Worm (Caenorhabditis elegans) whole organism, L4 larva: ENCODE results near the gene hum-6.
A peak's percentile ranks its signal among the peaks of the same experiment; 100 is the strongest.

Experiments
- D1046.2 ChIP-seq: fragments of 200-800 bp; sonication (Bioruptor generic); IDR thresholded peaks from 2 replicates; pipeline ENCODE4 v1.3.6; 2022; ENCODE audit warnings: missing genetic modification characterization, missing compliant biosample characterization
- F26F4.8 ChIP-seq: fragments of 200-800 bp; sonication (Bioruptor generic); conservative IDR thresholded peaks from 2 replicates; pipeline ENCODE4 v1.3.6; 2022; ENCODE audit warnings: missing genetic modification characterization, missing compliant biosample characterization
- Y48G9A.11 ChIP-seq: fragments of 200-800 bp; sonication (Bioruptor generic); IDR thresholded peaks from 2 replicates; pipeline ENCODE4 v1.3.6; 2022; ENCODE audit warnings: missing genetic modification reagents, missing genetic modification characterization, missing compliant biosample characterization
- aha-1 ChIP-seq: fragments of 150-350 bp; peaks from one replicate; lab custom pipeline; 2014; ENCODE audit warnings: missing biosample characterization, missing genetic modification characterization
- ama-1 ChIP-seq: fragments of 150-350 bp; optimal IDR thresholded peaks from 2 replicates; lab custom pipeline; 2014; ENCODE audit warnings: inconsistent platforms, mixed read lengths
- arid-1 ChIP-seq: fragments of 200-800 bp; sonication (Bioruptor generic); conservative IDR thresholded peaks from 2 replicates; pipeline ENCODE4 v1.3.6; 2022; ENCODE audit warnings: missing genetic modification reagents, missing genetic modification characterization, missing compliant biosample characterization
- ceh-20 ChIP-seq: fragments of 200-800 bp; sonication (Bioruptor generic); IDR thresholded peaks from 2 replicates; pipeline ENCODE4 v1.3.6; 2022; ENCODE audit warnings: missing genetic modification reagents, missing genetic modification characterization, missing compliant biosample characterization
- ceh-32 ChIP-seq: sonication (generic microtip); optimal IDR thresholded peaks from 2 replicates; lab custom pipeline; 2016; ENCODE audit warnings: mild to moderate bottlenecking, missing genetic modification characterization, missing compliant biosample characterization; ENCODE audit not compliant: poor library complexity
- ceh-44 ChIP-seq: fragments of 200-800 bp; sonication (Bioruptor generic); IDR thresholded peaks from 2 replicates; pipeline ENCODE4 v1.3.6; 2022; ENCODE audit warnings: missing genetic modification reagents, missing genetic modification characterization, missing compliant biosample characterization
- ctbp-1 ChIP-seq: fragments of 200-800 bp; sonication (Bioruptor generic); IDR thresholded peaks from 2 replicates; pipeline ENCODE4 v1.3.6; 2022; ENCODE audit warnings: missing genetic modification reagents, missing genetic modification characterization, missing compliant biosample characterization
- daf-16 ChIP-seq, 3 experiments: sonication (generic microtip); optimal IDR thresholded peaks; 2 replicates each; lab custom pipeline; 2016 to 2017; ENCODE audit warnings: missing genetic modification characterization in 3 of 3, missing genetic modification reagents in 3 of 3, mild to moderate bottlenecking in 2 of 3, missing compliant biosample characterization in 2 of 3, missing biosample characterization in 1 of 3, moderate library complexity in 1 of 3
- dmd-6 ChIP-seq: fragments of 200-800 bp; sonication (Bioruptor generic); IDR thresholded peaks from 2 replicates; pipeline ENCODE4 v1.3.6; 2022; ENCODE audit warnings: missing genetic modification reagents, missing genetic modification characterization, missing compliant biosample characterization
- dmd-9 ChIP-seq: fragments of 200-800 bp; sonication (Bioruptor generic); IDR thresholded peaks from 2 replicates; pipeline ENCODE4 v1.3.6; 2022; ENCODE audit warnings: missing genetic modification reagents, missing genetic modification characterization, missing compliant biosample characterization
- dpl-1 ChIP-seq: fragments of 150-350 bp; optimal IDR thresholded peaks from 2 replicates; lab custom pipeline; 2014; ENCODE audit warnings: missing biosample characterization, missing genetic modification reagents, missing genetic modification characterization
- duxl-1 ChIP-seq: sonication (generic microtip); optimal IDR thresholded peaks from 2 replicates; lab custom pipeline; 2016; ENCODE audit warnings: mild to moderate bottlenecking, missing genetic modification characterization, moderate library complexity, missing compliant biosample characterization; ENCODE audit not compliant: poor library complexity
- egl-27 ChIP-seq: sonication (generic microtip); optimal IDR thresholded peaks from 3 replicates; lab custom pipeline; 2017; ENCODE audit warnings: missing biosample characterization, missing genetic modification reagents, missing genetic modification characterization
- egl-43 ChIP-seq: fragments of 200-800 bp; sonication (Bioruptor generic); IDR thresholded peaks from 2 replicates; pipeline ENCODE4 v1.3.6; 2022; ENCODE audit warnings: missing genetic modification reagents, missing genetic modification characterization, missing compliant biosample characterization
- fkh-10 ChIP-seq: fragments of 150-350 bp; optimal IDR thresholded peaks from 2 replicates; lab custom pipeline; 2014; ENCODE audit warnings: missing biosample characterization, missing genetic modification reagents, missing genetic modification characterization
- hif-1 ChIP-seq, 2 experiments: sonication (generic microtip); optimal IDR thresholded peaks; 2 replicates each; lab custom pipeline; 2016 to 2017; ENCODE audit warnings: missing compliant biosample characterization in 2 of 2, missing genetic modification characterization in 2 of 2, missing genetic modification reagents in 2 of 2, missing genotype in 2 of 2, mild to moderate bottlenecking in 1 of 2
- hlh-11 ChIP-seq: fragments of 200-800 bp; sonication (Bioruptor generic); optimal IDR thresholded peaks from 2 replicates; lab custom pipeline; 2018; ENCODE audit warnings: mild to moderate bottlenecking, missing genetic modification characterization, missing compliant biosample characterization
- hlh-30 ChIP-seq: sonication (generic microtip); optimal IDR thresholded peaks from 2 replicates; lab custom pipeline; 2017; ENCODE audit warnings: antibody characterized with exemption, mild to moderate bottlenecking, missing genetic modification characterization, missing compliant biosample characterization; ENCODE audit not compliant: insufficient read depth
- hmg-1.1 ChIP-seq: fragments of 200-800 bp; sonication (Bioruptor generic); IDR thresholded peaks from 2 replicates; pipeline ENCODE4 v1.3.6; 2022; ENCODE audit warnings: missing genetic modification reagents, missing genetic modification characterization, missing compliant biosample characterization
- lin-13 ChIP-seq: fragments of 150-350 bp; optimal IDR thresholded peaks from 2 replicates; lab custom pipeline; 2014; ENCODE audit warnings: missing biosample characterization, missing genetic modification reagents, missing genetic modification characterization
- lin-15B ChIP-seq: fragments of 150-350 bp; sonication (generic microtip); optimal IDR thresholded peaks from 3 replicates; lab custom pipeline; 2014; ENCODE audit warnings: missing biosample characterization, missing genetic modification characterization
- lin-38 ChIP-seq: fragments of 200-800 bp; sonication (Bioruptor generic); IDR thresholded peaks from 2 replicates; pipeline ENCODE4 v1.3.6; 2022; ENCODE audit warnings: missing genetic modification reagents, missing genetic modification characterization, missing compliant biosample characterization
- lir-3 ChIP-seq: sonication (generic microtip); optimal IDR thresholded peaks from 2 replicates; lab custom pipeline; 2016; ENCODE audit warnings: mild to moderate bottlenecking, missing genetic modification characterization, missing compliant biosample characterization
- lsy-2 ChIP-seq, 2 experiments: fragments of 150-350 bp in 1 of 2; sonication (generic microtip) in 1 of 2; optimal IDR thresholded peaks; 2 replicates each; lab custom pipeline; 2014 to 2017; ENCODE audit warnings: missing biosample characterization in 2 of 2, missing genetic modification characterization in 2 of 2
- madf-5 ChIP-seq, 2 experiments: fragments of 200-800 bp; sonication (Bioruptor generic); IDR thresholded peaks; 2 replicates each; pipeline ENCODE4 v1.3.6; 2022; ENCODE audit warnings: missing compliant biosample characterization in 2 of 2, missing genetic modification characterization in 2 of 2
- mdl-1 ChIP-seq, 2 experiments: fragments of 150-350 bp in 1 of 2; sonication (generic microtip) in 1 of 2; optimal IDR thresholded peaks; 2 replicates each; lab custom pipeline; 2014 to 2017; ENCODE audit warnings: missing biosample characterization in 2 of 2, missing genetic modification characterization in 2 of 2
- mdt-29 ChIP-seq: fragments of 200-800 bp; sonication (Bioruptor generic); IDR thresholded peaks from 2 replicates; pipeline ENCODE4 v1.3.6; 2022; ENCODE audit warnings: missing genetic modification reagents, missing genetic modification characterization, missing compliant biosample characterization
- mep-1 ChIP-seq: fragments of 150-350 bp; sonication (generic microtip); optimal IDR thresholded peaks from 3 replicates; lab custom pipeline; 2014; ENCODE audit warnings: missing biosample characterization, missing genetic modification characterization
- mes-2 ChIP-seq: sonication (generic microtip); optimal IDR thresholded peaks from 2 replicates; lab custom pipeline; 2016; ENCODE audit warnings: missing genotype, mild to moderate bottlenecking, missing genetic modification characterization, missing compliant biosample characterization; ENCODE audit not compliant: poor library complexity, severe bottlenecking
- mxl-3 ChIP-seq: fragments of 200-800 bp; sonication (Bioruptor generic); optimal IDR thresholded peaks from 2 replicates; lab custom pipeline; 2018; ENCODE audit warnings: mild to moderate bottlenecking, missing genetic modification characterization, missing compliant biosample characterization
- nhr-102 ChIP-seq: sonication (generic microtip); optimal IDR thresholded peaks from 2 replicates; lab custom pipeline; 2016; ENCODE audit warnings: mild to moderate bottlenecking, missing genetic modification characterization, moderate library complexity, missing compliant biosample characterization
- nhr-77 ChIP-seq: fragments of 150-350 bp; optimal IDR thresholded peaks from 2 replicates; lab custom pipeline; 2014; ENCODE audit warnings: missing biosample characterization, missing genetic modification characterization
- php-3 ChIP-seq: fragments of 200-800 bp; sonication (Bioruptor generic); IDR thresholded peaks from 2 replicates; pipeline ENCODE4 v1.3.6; 2022; ENCODE audit warnings: missing genetic modification reagents, missing genetic modification characterization, missing compliant biosample characterization
- saeg-2 ChIP-seq: fragments of 200-800 bp; sonication (Bioruptor generic); IDR thresholded peaks from 2 replicates; pipeline ENCODE4 v1.3.6; 2022; ENCODE audit warnings: missing genetic modification reagents, missing genetic modification characterization, missing compliant biosample characterization
- sdz-12 ChIP-seq: fragments of 200-800 bp; sonication (Bioruptor generic); optimal IDR thresholded peaks from 2 replicates; lab custom pipeline; 2018; ENCODE audit warnings: mild to moderate bottlenecking, missing genetic modification characterization, missing compliant biosample characterization
- set-16 ChIP-seq: fragments of 200-800 bp; sonication (Bioruptor generic); IDR thresholded peaks from 2 replicates; pipeline ENCODE4 v1.3.6; 2022; ENCODE audit warnings: missing genetic modification reagents, missing genetic modification characterization, missing compliant biosample characterization
- snpc-1.2 ChIP-seq: fragments of 200-800 bp; sonication (Bioruptor generic); IDR thresholded peaks from 2 replicates; pipeline ENCODE4 v1.3.6; 2022; ENCODE audit warnings: missing genetic modification reagents, missing genetic modification characterization, missing compliant biosample characterization
- tra-1 ChIP-seq: fragments of 200-800 bp; sonication (Bioruptor generic); IDR thresholded peaks from 2 replicates; pipeline ENCODE4 v1.3.6; 2022; ENCODE audit warnings: missing genetic modification reagents, missing genetic modification characterization, missing compliant biosample characterization
- unc-62 ChIP-seq, 3 experiments: fragments of 150-350 bp in 1 of 3; sonication (generic microtip); optimal IDR thresholded peaks in 2 of 3; peaks in 1 of 3; 1 replicate in 1 of 3; 2 replicates in 2 of 3; lab custom pipeline; 2014 to 2017; ENCODE audit warnings: missing biosample characterization in 3 of 3, missing genetic modification characterization in 3 of 3, missing genetic modification reagents in 3 of 3, missing genotype in 1 of 3
- vab-7 ChIP-seq: fragments of 200-800 bp; sonication (Bioruptor generic); IDR thresholded peaks from 2 replicates; pipeline ENCODE4 v1.3.6; 2022; ENCODE audit warnings: missing genetic modification reagents, missing genetic modification characterization, missing compliant biosample characterization
- zag-1 ChIP-seq: fragments of 150-350 bp; optimal IDR thresholded peaks from 2 replicates; lab custom pipeline; 2014; ENCODE audit warnings: missing biosample characterization, missing genetic modification characterization
- zfp-2 ChIP-seq: sonication (generic microtip); optimal IDR thresholded peaks from 2 replicates; lab custom pipeline; 2016; ENCODE audit warnings: mild to moderate bottlenecking, missing genetic modification characterization, missing compliant biosample characterization
- zfp-3 ChIP-seq: fragments of 200-800 bp; sonication (Bioruptor generic); conservative IDR thresholded peaks from 2 replicates; pipeline ENCODE4 v1.3.6; 2022; ENCODE audit warnings: missing genetic modification reagents, missing genetic modification characterization, missing compliant biosample characterization

hum-6 gene

ce11 chrX:2321758-2322157 is 18.9 kb downstream of the hum-6 start:
- peak; percentile 51 for TF ChIP-seq aha-1
- peak; percentile 67 for TF ChIP-seq hlh-11 (tag; lab: Kevin White, UChicago)
- TF ChIP-seq ceh-32, result no peak
- TF ChIP-seq hmg-1.1, result peak; percentile 47
- TF ChIP-seq php-3, result no peak
- TF ChIP-seq dmd-9 (GFP tag; lab: Robert Waterston, UW), result 0 out of 2 replicates have a peak, but pooled peaks have one; percentile 21
- TF ChIP-seq ceh-44 (GFP tag; lab: Robert Waterston, UW), result no peak
- peak; percentile 59 for TF ChIP-seq set-16 (GFP tag; lab: Robert Waterston, UW)
- TF ChIP-seq mxl-3, result peak; percentile 84
- TF ChIP-seq zfp-3 (GFP tag; lab: Robert Waterston, UW), result no peak
- no peak for TF ChIP-seq lir-3
- peak in 1 of 2 experiments; percentile 24 for TF ChIP-seq unc-62 (GFP tag; optimal IDR thresholded peaks at IDR 0.05 in 1 of 2; lab: Kevin White, UChicago)
- no peak for TF ChIP-seq unc-62 (tag; optimal IDR thresholded peaks at IDR 0.05; lab: Kevin White, UChicago)
- TF ChIP-seq Y48G9A.11 (GFP tag; lab: Robert Waterston, UW), result no peak
- peak; percentile 42; the same call in 1 of the 2 replicates for TF ChIP-seq dmd-6
- no peak for TF ChIP-seq lin-13 (GFP tag; lab: Kevin White, UChicago)
- peak; percentile 11 for TF ChIP-seq mes-2 (tag; lab: Kevin White, UChicago)
- peak in 1 of 2 experiments; percentile 7 for TF ChIP-seq daf-16 (GFP tag; optimal IDR thresholded peaks at IDR 0.05; lab: Kevin White, UChicago)
- no peak for TF ChIP-seq daf-16 (tag; optimal IDR thresholded peaks at IDR 0.05; lab: Kevin White, UChicago)
- TF ChIP-seq hlh-30 (tag; lab: Kevin White, UChicago), result peak; percentile 49
- no peak for TF ChIP-seq F26F4.8 (GFP tag; lab: Robert Waterston, UW)
- no peak for TF ChIP-seq nhr-77 (tag; lab: Kevin White, UChicago)
- TF ChIP-seq madf-5 (GFP tag; IDR thresholded peaks at IDR 0.05; lab: Robert Waterston, UW), result no peak
- no peak for TF ChIP-seq saeg-2 (GFP tag; lab: Robert Waterston, UW)
- TF ChIP-seq ctbp-1 (GFP tag; lab: Robert Waterston, UW), result 0 out of 2 replicates have a peak, but pooled peaks have one; percentile 13
- TF ChIP-seq fkh-10 (GFP tag; lab: Kevin White, UChicago), result no peak
- 0 out of 2 replicates have a peak, but pooled peaks have one; percentile 49 for TF ChIP-seq ceh-20 (GFP tag; lab: Robert Waterston, UW)
- peak in 1 of 2 experiments; percentile 34 for TF ChIP-seq hif-1 (tag; optimal IDR thresholded peaks at IDR 0.05; lab: Kevin White, UChicago)
- no peak for TF ChIP-seq dpl-1
- TF ChIP-seq tra-1 (GFP tag; lab: Robert Waterston, UW), result 0 out of 2 replicates have a peak, but pooled peaks have one; percentile 41
- TF ChIP-seq duxl-1 (tag; lab: Kevin White, UChicago), result no peak
- TF ChIP-seq mdl-1 (tag; optimal IDR thresholded peaks at IDR 0.05; lab: Kevin White, UChicago), result peak in 1 of 2 experiments; percentile 35
- TF ChIP-seq, all 104 proteins: peak for 16

ce11 chrX:2328873-2329272 is 26.0 kb downstream of the hum-6 start:
- no peak for TF ChIP-seq egl-43
- TF ChIP-seq zfp-2 (tag; lab: Kevin White, UChicago), result no peak
- peak; percentile 79; the same call in 1 of the 2 replicates for TF ChIP-seq snpc-1.2 (GFP tag; lab: Robert Waterston, UW)
- 0 out of 2 replicates have a peak, but pooled peaks have one; percentile 8 for TF ChIP-seq vab-7
- TF ChIP-seq nhr-102 (tag; lab: Kevin White, UChicago), result peak; percentile 66
- peak in 1 of 2 experiments; percentile 53 for TF ChIP-seq daf-16 (GFP tag; optimal IDR thresholded peaks at IDR 0.05; lab: Kevin White, UChicago)
- TF ChIP-seq daf-16 (tag; optimal IDR thresholded peaks at IDR 0.05; lab: Kevin White, UChicago), result peak; percentile 51
- peak; percentile 56; the same call in 1 of the 2 replicates for TF ChIP-seq mdt-29
- no peak for TF ChIP-seq fkh-10 (GFP tag; lab: Kevin White, UChicago)
- TF ChIP-seq duxl-1 (tag; lab: Kevin White, UChicago), result peak; percentile 8
- TF ChIP-seq zag-1 (tag; lab: Kevin White, UChicago), result no peak
- peak; percentile 39 for TF ChIP-seq lin-38
- no peak for TF ChIP-seq D1046.2 (GFP tag; lab: Robert Waterston, UW)
- peak; percentile 67 for TF ChIP-seq mes-2 (tag; lab: Kevin White, UChicago)
- peak; percentile 85 for TF ChIP-seq ama-1 (lab: Kevin White, UChicago)
- TF ChIP-seq unc-62 (GFP tag; optimal IDR thresholded peaks at IDR 0.05 in 1 of 2; lab: Kevin White, UChicago), result no peak
- no peak for TF ChIP-seq unc-62 (tag; optimal IDR thresholded peaks at IDR 0.05; lab: Kevin White, UChicago)
- TF ChIP-seq sdz-12, result no peak
- peak; percentile 10 for TF ChIP-seq mep-1 (tag; lab: Kevin White, UChicago)
- TF ChIP-seq hlh-11 (tag; lab: Kevin White, UChicago), result peak; percentile 24
- TF ChIP-seq lsy-2 (tag; optimal IDR thresholded peaks at IDR 0.05; lab: Kevin White, UChicago), result peak in 1 of 2 experiments; percentile 41
- TF ChIP-seq lin-15B, result no peak
- no peak for TF ChIP-seq egl-27 (tag; lab: Kevin White, UChicago)
- TF ChIP-seq arid-1, result no peak
- TF ChIP-seq aha-1, result peak; percentile 94
